Worm (Caenorhabditis elegans): ENCODE data around the gene col-81.

col-81 gene

ce11 chrII:11049876-11050275 is 36.3 kb upstream of the col-81 start, which contains the start of the genes sdhd-1 and ilkp-1 (continued):
- TF ChIP-seq nfya-1 (tag; optimal IDR thresholded peaks at IDR 0.05; ENCODE audit: borderline replicate concordance, insufficient read depth) (no peak), efl-1 (GFP tag; optimal IDR thresholded peaks at IDR 0.05) (peak; percentile 33), tlf-1 (GFP tag; optimal IDR thresholded peaks at IDR 0.05) (no peak)

DNA sequence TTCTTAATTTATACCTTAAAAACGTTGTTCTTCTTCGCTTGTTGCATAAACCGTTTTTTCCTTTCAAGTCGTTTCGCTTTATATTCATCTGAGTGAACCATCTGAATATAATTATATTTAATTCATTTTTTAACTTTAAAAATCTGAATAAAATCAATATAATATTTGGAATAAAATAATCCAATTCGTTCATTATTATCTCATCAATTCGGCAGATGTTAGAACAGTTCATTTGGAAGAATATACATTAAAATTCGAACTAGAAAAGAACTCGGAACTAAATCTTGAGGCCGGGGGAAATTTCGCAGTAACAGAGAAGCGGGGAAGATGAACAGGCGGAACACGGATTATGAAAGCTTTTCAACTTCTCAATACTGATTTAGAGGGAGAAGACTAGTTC is 35.4 kb upstream of the col-81 start, which contains the start of gene F33A8.4:
Gene F33A8.4 (minus strand): TSS at position 101 of the 400 bp plus-strand sequence.
- TF ChIP-seq hrde-1 (tag; optimal IDR thresholded peaks at IDR 0.05; ENCODE audit: borderline replicate concordance) (no peak), ama-1 (optimal IDR thresholded peaks at IDR 0.05) (no peak), ama-1 (GFP tag; optimal IDR thresholded peaks at IDR 0.05) (no peak), snpc-1.3 (tag; optimal IDR thresholded peaks at IDR 0.05; ENCODE audit: insufficient read depth) (no peak), hmg-1.2 (GFP tag; IDR thresholded peaks at IDR 0.05) (no peak), F55B11.4 (tag; optimal IDR thresholded peaks at IDR 0.05; ENCODE audit: borderline replicate concordance, insufficient read depth) (no peak), attf-3 (GFP tag; conservative IDR thresholded peaks at IDR 0.05) (no peak)

DNA sequence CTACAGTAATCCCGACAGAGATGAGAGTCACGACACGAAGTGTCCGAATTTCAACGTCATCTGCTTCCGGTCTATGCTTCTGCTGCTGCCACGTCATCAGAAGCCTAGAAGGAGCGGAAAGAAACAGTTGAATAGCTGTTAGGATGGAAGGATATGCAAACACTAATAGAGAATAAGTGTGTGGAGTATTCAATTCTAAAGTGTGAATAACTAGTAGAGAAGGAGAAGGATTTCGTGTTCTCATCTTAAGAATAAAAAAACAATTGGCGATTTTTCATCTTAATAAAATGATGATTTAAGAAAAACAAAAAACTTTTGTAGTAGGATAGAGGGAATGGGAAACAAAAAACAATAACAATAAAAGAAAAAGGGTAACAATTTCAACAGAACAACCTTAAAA is 32.3 kb upstream of the col-81 start, which contains the start of gene col-83:
Gene col-83 (minus strand): TSS at position 101 of the 400 bp plus-strand sequence.
- TF ChIP-seq sea-2 (GFP tag; IDR thresholded peaks at IDR 0.05) (no peak), B0019.2 (GFP tag; conservative IDR thresholded peaks at IDR 0.05) (no peak), mel-28 (tag; optimal IDR thresholded peaks at IDR 0.05; ENCODE audit: borderline replicate concordance) (no peak), dpl-1 (GFP tag; optimal IDR thresholded peaks at IDR 0.05) (no peak), attf-6 (GFP tag; IDR thresholded peaks at IDR 0.05) (no peak), nhr-120 (GFP tag; IDR thresholded peaks at IDR 0.05) (no peak), F37B4.10 (GFP tag; IDR thresholded peaks at IDR 0.05) (no peak), lin-35 (GFP tag; optimal IDR thresholded peaks at IDR 0.05) (no peak), tlf-1 (GFP tag; optimal IDR thresholded peaks at IDR 0.05) (no peak), T26A5.8 (tag; optimal IDR thresholded peaks at IDR 0.05) (no peak), madf-3 (GFP tag; IDR thresholded peaks at IDR 0.05) (no peak), hmg-1.2 (GFP tag; IDR thresholded peaks at IDR 0.05) (no peak), K11D2.4 (GFP tag; IDR thresholded peaks at IDR 0.05) (no peak), F49E8.2 (tag; optimal IDR thresholded peaks at IDR 0.05; ENCODE audit: insufficient read depth) (no peak), Y56A3A.18 (GFP tag; IDR thresholded peaks at IDR 0.05) (no peak), lsl-1 (GFP tag; optimal IDR thresholded peaks at IDR 0.05) (no peak), F39B2.1 (GFP tag; IDR thresholded peaks at IDR 0.05) (no peak), bed-1 (GFP tag; IDR thresholded peaks at IDR 0.05) (no peak), rec-8 (tag; optimal IDR thresholded peaks at IDR 0.05) (no peak), ztf-18 (tag; optimal IDR thresholded peaks at IDR 0.05) (no peak)

- TF ChIP-seq unc-62 (GFP tag; optimal IDR thresholded peaks at IDR 0.05) (no peak), die-1 (tag; optimal IDR thresholded peaks at IDR 0.05) (no peak), C06A6.2 (GFP tag; conservative IDR thresholded peaks at IDR 0.05) (no peak), zfh-2 (GFP tag; conservative IDR thresholded peaks at IDR 0.05) (peak; percentile 64), aptf-3 (GFP tag; IDR thresholded peaks at IDR 0.05) (no peak)
These were observed 30.6 kb upstream of the col-81 start for ce11 chrII:11044193-11044568.
